Worm (Caenorhabditis elegans): ENCODE measurements around the gene srd-63.

DNA sequence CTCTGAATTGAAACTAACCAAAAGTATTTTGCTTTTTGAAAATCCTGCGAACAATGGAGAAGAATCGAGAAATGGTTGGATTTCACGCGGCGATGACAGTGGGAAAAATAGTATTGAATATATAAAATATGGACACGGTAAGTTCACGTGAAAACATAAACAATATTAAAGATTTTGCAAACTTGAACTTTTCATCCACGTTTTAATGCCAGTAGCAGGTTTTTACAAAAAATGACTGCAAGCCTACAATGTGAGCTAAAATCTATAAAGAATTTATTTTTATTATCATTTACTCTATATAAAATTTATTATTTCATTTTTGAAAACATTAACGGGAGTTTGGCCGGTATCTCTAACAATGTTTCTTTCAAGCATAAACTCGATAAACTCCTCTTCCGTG is 35.9 kb upstream of the srd-63 start, which contains the start of gene F26D2.10:
- TF ChIP-seq elt-1 (tag; optimal IDR thresholded peaks at IDR 0.05; ENCODE audit: borderline replicate concordance, insufficient read depth): no peak
- no peak for TF ChIP-seq lin-13 (tag; optimal IDR thresholded peaks at IDR 0.05)
- TF ChIP-seq nhr-28 (tag; optimal IDR thresholded peaks at IDR 0.05): no peak
- TF ChIP-seq nhr-12 (tag; optimal IDR thresholded peaks at IDR 0.05): no peak
- no peak for TF ChIP-seq nhr-76 (tag; optimal IDR thresholded peaks at IDR 0.05)
- TF ChIP-seq mab-5 (tag; optimal IDR thresholded peaks at IDR 0.05): no peak
- no peak for TF ChIP-seq snpc-4 (tag; optimal IDR thresholded peaks at IDR 0.05)
- TF ChIP-seq hlh-1 (tag; optimal IDR thresholded peaks at IDR 0.05): no peak

Measured in whole organism, mixed stage, embryonic.